Worm (Caenorhabditis elegans): ENCODE data around the gene F26C11.1.
A peak's percentile ranks its signal among the peaks of the same experiment; 100 is the strongest.

Gene F26C11.1

DNA sequence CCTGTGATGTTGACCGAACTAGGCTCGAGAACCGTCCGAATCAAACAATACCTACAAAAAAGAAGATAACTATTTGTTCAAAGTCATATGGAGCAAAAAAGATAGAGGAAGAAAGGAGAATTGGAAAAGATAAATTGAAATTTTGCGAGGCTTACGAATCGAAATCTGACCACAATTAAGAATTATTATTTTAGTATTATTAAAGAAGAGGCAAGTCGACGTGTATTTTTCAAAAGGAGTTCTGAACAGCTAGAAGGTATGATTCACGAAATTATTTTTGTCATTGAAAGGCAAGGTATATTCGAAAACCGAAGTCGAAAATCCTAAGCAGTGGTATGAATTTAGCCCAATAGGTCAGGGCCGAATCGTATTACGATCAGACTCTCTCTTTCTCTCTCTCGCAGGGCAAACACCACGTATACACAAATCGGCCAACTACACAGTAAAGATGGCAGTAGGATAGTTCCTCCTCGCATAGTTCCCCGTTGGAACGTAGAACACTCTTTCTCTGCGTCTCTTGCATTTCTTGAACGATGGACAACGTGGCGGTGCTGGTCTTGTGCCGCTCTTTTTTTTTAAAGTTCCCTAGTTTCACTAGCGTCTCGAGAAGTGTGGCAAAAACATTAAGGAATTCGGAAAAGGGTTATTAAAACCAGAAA, 3.4 kb upstream of the F26C11.1 start, which contains the start of gene vgln-1:
Gene vgln-1, minus strand, starts transcription at position 51 of the 659 bp plus-strand sequence.
- TF ChIP-seq lir-1 (GFP tag; conservative IDR thresholded peaks at IDR 0.05), result no peak
- no peak for TF ChIP-seq hmg-20 (GFP tag; IDR thresholded peaks at IDR 0.05)
- TF ChIP-seq snpc-4 (GFP tag; optimal IDR thresholded peaks at IDR 0.05), result no peak
- TF ChIP-seq snpc-4 (tag; optimal IDR thresholded peaks at IDR 0.05), result no peak
- no peak for TF ChIP-seq pha-4 (tag; optimal IDR thresholded peaks at IDR 0.05)
- no peak for TF ChIP-seq ceh-40 (GFP tag; IDR thresholded peaks at IDR 0.05)
- peak; percentile 12 for TF ChIP-seq ZK185.1 (tag; optimal IDR thresholded peaks at IDR 0.05; ENCODE audit: poor library complexity, severe bottlenecking)
- no peak for TF ChIP-seq somi-1 (GFP tag; optimal IDR thresholded peaks at IDR 0.05)
- TF ChIP-seq ceh-58 (GFP tag; IDR thresholded peaks at IDR 0.05), result no peak
- TF ChIP-seq die-1 (tag; optimal IDR thresholded peaks at IDR 0.05), result no peak
- no peak for TF ChIP-seq ztf-3 (GFP tag; optimal IDR thresholded peaks at IDR 0.05)
- no peak for TF ChIP-seq repo-1 (tag; optimal IDR thresholded peaks at IDR 0.05)
- TF ChIP-seq ztf-25 (GFP tag; IDR thresholded peaks at IDR 0.05), result 0 out of 2 replicates have a peak, but pooled peaks have one; percentile 56
- TF ChIP-seq lin-54 (GFP tag; optimal IDR thresholded peaks at IDR 0.05), result no peak
- peak; percentile 28 for TF ChIP-seq ceh-27 (GFP tag; optimal IDR thresholded peaks at IDR 0.05)
- no peak for TF ChIP-seq rcor-1 (GFP tag; IDR thresholded peaks at IDR 0.05)
- peak in 1 of 2 experiments; percentile 7 for TF ChIP-seq let-607 (tag; optimal IDR thresholded peaks at IDR 0.05)
- no peak for TF ChIP-seq F23B12.7 (tag; optimal IDR thresholded peaks at IDR 0.05; ENCODE audit: insufficient read depth)
- peak; percentile 48; the same call in 1 of the 2 replicates for TF ChIP-seq hmg-1.2 (GFP tag; IDR thresholded peaks at IDR 0.05)
- TF ChIP-seq ztf-26 (tag; optimal IDR thresholded peaks at IDR 0.05), result no peak
- no peak for TF ChIP-seq unc-62 (GFP tag; optimal IDR thresholded peaks at IDR 0.05)
- no peak for TF ChIP-seq Y53G8AR.9 (GFP tag; conservative IDR thresholded peaks at IDR 0.05)
- no peak for TF ChIP-seq hlh-26 (GFP tag; conservative IDR thresholded peaks at IDR 0.05)
- no peak for TF ChIP-seq C06A6.2 (GFP tag; conservative IDR thresholded peaks at IDR 0.05)
- no peak for TF ChIP-seq F22D6.2 (tag; optimal IDR thresholded peaks at IDR 0.05)
- 0 out of 2 replicates have a peak, but pooled peaks have one; percentile 52 for TF ChIP-seq Y56A3A.18 (GFP tag; IDR thresholded peaks at IDR 0.05)
- peak; percentile 26; the same call in 1 of the 2 replicates for TF ChIP-seq madf-6 (GFP tag; IDR thresholded peaks at IDR 0.05)
- TF ChIP-seq egl-44 (GFP tag; IDR thresholded peaks at IDR 0.05), result no peak
- TF ChIP-seq dpl-1 (GFP tag; optimal IDR thresholded peaks at IDR 0.05), result no peak
- TF ChIP-seq T07F8.4 (tag; optimal IDR thresholded peaks at IDR 0.05), result no peak
- no peak for TF ChIP-seq mel-28 (tag; optimal IDR thresholded peaks at IDR 0.05; ENCODE audit: borderline replicate concordance)
- no peak for TF ChIP-seq ztf-28 (GFP tag; IDR thresholded peaks at IDR 0.05)
- no peak for TF ChIP-seq B0261.1 (tag; optimal IDR thresholded peaks at IDR 0.05)
- TF ChIP-seq K12H6.12 (tag; optimal IDR thresholded peaks at IDR 0.05), result no peak

DNA sequence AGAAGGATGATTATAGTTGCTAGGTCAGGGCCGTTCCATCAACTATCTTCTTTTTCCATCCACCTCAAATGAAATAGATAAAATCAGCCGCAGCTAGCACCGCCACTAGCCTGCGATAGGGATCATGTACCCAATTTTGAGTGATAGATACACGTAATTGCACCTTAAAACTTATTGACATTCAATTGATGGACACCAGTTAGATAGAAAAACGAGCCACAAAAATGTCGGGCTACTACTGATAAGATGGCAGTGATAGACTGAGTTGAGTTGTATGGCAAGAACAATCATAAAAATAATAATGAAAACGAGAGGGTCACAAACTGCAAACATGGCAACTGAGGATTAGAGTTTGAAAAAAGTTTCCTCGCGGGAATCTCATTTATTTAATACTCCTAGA, 2.7 kb upstream of the F26C11.1 start:
- TF ChIP-seq Y95B8A.8 (GFP tag; IDR thresholded peaks at IDR 0.05) (no peak), nhr-27 (tag; optimal IDR thresholded peaks at IDR 0.05) (no peak), F23B12.7 (tag; optimal IDR thresholded peaks at IDR 0.05; ENCODE audit: insufficient read depth) (no peak), nfyb-1 (GFP tag; IDR thresholded peaks at IDR 0.05) (peak; percentile 21; the same call in 1 of the 2 replicates), B0261.1 (tag; optimal IDR thresholded peaks at IDR 0.05) (no peak), snpc-1.3 (tag; optimal IDR thresholded peaks at IDR 0.05; ENCODE audit: insufficient read depth) (no peak), mel-28 (tag; optimal IDR thresholded peaks at IDR 0.05; ENCODE audit: borderline replicate concordance) (no peak), ama-1 (optimal IDR thresholded peaks at IDR 0.05) (no peak), ama-1 (GFP tag; optimal IDR thresholded peaks at IDR 0.05) (no peak), snpc-4 (GFP tag; optimal IDR thresholded peaks at IDR 0.05) (no peak), snpc-4 (tag; optimal IDR thresholded peaks at IDR 0.05) (peak in 1 of 4 experiments; percentile 29), tbp1 (GFP tag; optimal IDR thresholded peaks at IDR 0.05) (peak; percentile 4), ets-4 (GFP tag; optimal IDR thresholded peaks at IDR 0.05) (peak; percentile 71), snpc-1.1 (tag; optimal IDR thresholded peaks at IDR 0.05; ENCODE audit: insufficient read depth) (no peak), F52B5.7 (tag; optimal IDR thresholded peaks at IDR 0.05) (no peak), unc-62 (GFP tag; optimal IDR thresholded peaks at IDR 0.05) (peak; percentile 34), dpl-1 (GFP tag; optimal IDR thresholded peaks at IDR 0.05) (no peak), hrde-1 (tag; optimal IDR thresholded peaks at IDR 0.05; ENCODE audit: borderline replicate concordance) (no peak), ztf-18 (tag; optimal IDR thresholded peaks at IDR 0.05) (no peak), lsl-1 (GFP tag; optimal IDR thresholded peaks at IDR 0.05) (no peak)
